Worm (Caenorhabditis elegans): ENCODE measurements around the gene C27F2.4.

ce11 chrIII:4937022-4937421 lies 23.1 kb downstream of the C27F2.4 start, which contains the start of gene fsn-1:
- TF ChIP-seq ceh-13 (GFP tag; optimal IDR thresholded peaks at IDR 0.05) (no peak), B0310.2 (tag; optimal IDR thresholded peaks at IDR 0.05) (no peak), ama-1 (optimal IDR thresholded peaks at IDR 0.05) (no peak), hmbx-1 (tag; optimal IDR thresholded peaks at IDR 0.05) (no peak), tbx-37 (GFP tag; conservative IDR thresholded peaks at IDR 0.05) (no peak), tbx-11 (GFP tag; IDR thresholded peaks at IDR 0.05) (no peak), hnd-1 (tag; optimal IDR thresholded peaks at IDR 0.05) (no peak), ceh-36 (tag; optimal IDR thresholded peaks at IDR 0.05) (no peak), scrt-1 (GFP tag; IDR thresholded peaks at IDR 0.05) (no peak), flt-1 (GFP tag; IDR thresholded peaks at IDR 0.05) (no peak)
